Fruit fly (Drosophila melanogaster): ENCODE measurements around the gene CG11294.

Gene CG11294

dm6 chrX:8714064-8715046 lies 20.9 kb upstream of the CG11294 start, which contains the start of the genes CG2004 and CG1785 (continued):
- peak; percentile 87 for TF ChIP-seq Met (GFP tag; optimal IDR thresholded peaks at IDR 0.05)
- TF ChIP-seq acj6 (GFP tag; optimal IDR thresholded peaks at IDR 0.05) = peak; percentile 92
- TF ChIP-seq CG8319 (GFP tag; optimal IDR thresholded peaks at IDR 0.05) = peak; percentile 73
- TF ChIP-seq CG16779 (tag; optimal IDR thresholded peaks at IDR 0.05) = no peak
- TF ChIP-seq Lpt (GFP tag; optimal IDR thresholded peaks at IDR 0.05) = peak; percentile 78
- peak; percentile 82 for TF ChIP-seq CG11762 (GFP tag; optimal IDR thresholded peaks at IDR 0.05; ENCODE audit: insufficient read depth)
- peak; percentile 82 for TF ChIP-seq net (GFP tag; optimal IDR thresholded peaks at IDR 0.05)
- peak; percentile 67 for TF ChIP-seq dac (GFP tag; optimal IDR thresholded peaks at IDR 0.05)
- peak; percentile 84 for TF ChIP-seq Ets96B (tag; optimal IDR thresholded peaks at IDR 0.05)
- peak; percentile 83 for TF ChIP-seq CG34406 (GFP tag; optimal IDR thresholded peaks at IDR 0.05)
- TF ChIP-seq CG15336 (GFP tag; IDR thresholded peaks at IDR 0.05) = peak; percentile 83
- peak; percentile 91 for TF ChIP-seq achi (GFP tag; optimal IDR thresholded peaks at IDR 0.05)
- TF ChIP-seq CG3919 (GFP tag; optimal IDR thresholded peaks at IDR 0.05) = peak; percentile 91
- peak; percentile 90 for TF ChIP-seq Hr39 (GFP tag; optimal IDR thresholded peaks at IDR 0.05)
- TF ChIP-seq Sox15 (GFP tag; optimal IDR thresholded peaks at IDR 0.05) = peak; percentile 84
- TF ChIP-seq topi (GFP tag; optimal IDR thresholded peaks at IDR 0.05) = peak; percentile 89
- peak; percentile 67 to 77 for TF ChIP-seq salr (GFP tag; optimal IDR thresholded peaks at IDR 0.05)
- peak; percentile 84 for TF ChIP-seq Ets21C (GFP tag; optimal IDR thresholded peaks at IDR 0.05)
- peak; percentile 90 for TF ChIP-seq Sox102F (GFP tag; optimal IDR thresholded peaks at IDR 0.05)
- peak; percentile 92 for TF ChIP-seq eg (GFP tag; IDR thresholded peaks at IDR 0.05)
- TF ChIP-seq CG11294 (GFP tag; IDR thresholded peaks at IDR 0.05) = peak; percentile 87
- peak; percentile 63 for TF ChIP-seq Blimp-1 (GFP tag; optimal IDR thresholded peaks at IDR 0.05)
- peak; percentile 79 for TF ChIP-seq CG7368 (GFP tag; optimal IDR thresholded peaks at IDR 0.05)
- TF ChIP-seq CG32006 (GFP tag; optimal IDR thresholded peaks at IDR 0.05) = peak; percentile 85
- TF ChIP-seq Smox (GFP tag; optimal IDR thresholded peaks at IDR 0.05) = peak; percentile 89

DNA sequence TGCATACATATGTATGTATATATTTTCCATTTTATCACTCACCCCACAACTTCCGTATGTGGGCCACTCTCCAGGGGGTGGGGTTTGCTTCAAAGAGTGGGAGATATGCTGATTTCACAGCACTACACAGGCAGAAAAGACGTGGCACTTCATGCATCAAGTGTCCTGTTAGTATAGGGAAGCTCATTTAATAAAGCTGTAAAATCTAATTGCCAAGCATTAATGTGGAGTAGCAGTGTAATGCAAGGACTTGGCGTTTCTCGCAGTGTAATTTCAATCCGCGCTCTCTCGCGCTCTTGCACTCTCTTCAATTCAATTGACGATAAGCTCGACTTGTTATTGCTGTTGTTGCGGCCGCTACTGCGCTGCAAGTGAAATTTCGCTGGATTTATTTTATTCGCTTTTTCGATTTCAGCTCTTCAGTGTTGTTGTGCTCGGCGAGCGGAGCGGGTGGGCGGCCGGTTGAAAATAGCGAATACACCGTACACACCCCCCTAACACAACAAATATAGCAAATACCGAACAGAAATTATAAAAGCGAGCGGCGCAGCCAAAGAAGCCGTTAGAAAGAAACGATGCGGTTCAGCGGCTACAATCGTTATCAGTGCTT lies 15.9 kb upstream of the CG11294 start, which contains the start of gene Hexo2:
Gene Hexo2, plus strand, starts transcription at position 419 of the 610 bp plus-strand sequence.
- TF ChIP-seq CG6808 (GFP tag; optimal IDR thresholded peaks at IDR 0.05) (peak; percentile 86), CG8119 (GFP tag; IDR thresholded peaks at IDR 0.05) (peak; percentile 98), CG8319 (GFP tag; optimal IDR thresholded peaks at IDR 0.05) (peak; percentile 96), dsx (GFP tag; optimal IDR thresholded peaks at IDR 0.05; ENCODE audit: poor library complexity, severe bottlenecking) (peak; percentile 90), CG9139 (GFP tag; optimal IDR thresholded peaks at IDR 0.05) (peak; percentile 89), CG31627 (GFP tag; optimal IDR thresholded peaks at IDR 0.05) (peak; percentile 99), cyc (GFP tag; optimal IDR thresholded peaks at IDR 0.05) (peak; percentile 99), achi (GFP tag; optimal IDR thresholded peaks at IDR 0.05) (peak; percentile 97), CG32006 (GFP tag; optimal IDR thresholded peaks at IDR 0.05) (peak; percentile 99), Hr39 (GFP tag; optimal IDR thresholded peaks at IDR 0.05) (peak; percentile 99), Sox102F (GFP tag; optimal IDR thresholded peaks at IDR 0.05) (peak; percentile 98), topi (GFP tag; optimal IDR thresholded peaks at IDR 0.05) (peak; percentile 99), spab (GFP tag; optimal IDR thresholded peaks at IDR 0.05) (peak; percentile 92), CG34406 (GFP tag; optimal IDR thresholded peaks at IDR 0.05) (peak; percentile 96), CG8632 (GFP tag; optimal IDR thresholded peaks at IDR 0.05) (peak; percentile 96), Sox15 (GFP tag; optimal IDR thresholded peaks at IDR 0.05) (peak; percentile 98), Eip93F (GFP tag; optimal IDR thresholded peaks at IDR 0.05) (peak; percentile 96), CG11294 (GFP tag; IDR thresholded peaks at IDR 0.05) (peak; percentile 97), eg (GFP tag; IDR thresholded peaks at IDR 0.05) (peak; percentile 99), Eip78C (GFP tag) (peak; percentile 99), CG6854 (GFP tag; optimal IDR thresholded peaks at IDR 0.05) (peak; percentile 95), Blimp-1 (GFP tag; optimal IDR thresholded peaks at IDR 0.05) (peak; percentile 93), Smox (GFP tag; optimal IDR thresholded peaks at IDR 0.05) (peak; percentile 98), fkh (GFP tag; optimal IDR thresholded peaks at IDR 0.05) (no peak), lz (GFP tag; optimal IDR thresholded peaks at IDR 0.05) (peak; percentile 99), CG11902 (GFP tag; optimal IDR thresholded peaks at IDR 0.05) (peak; percentile 98), CG10669 (GFP tag; optimal IDR thresholded peaks at IDR 0.05) (peak; percentile 95), CG6163 (GFP tag; IDR thresholded peaks at IDR 0.05) (peak; percentile 99), acj6 (GFP tag; optimal IDR thresholded peaks at IDR 0.05) (peak; percentile 99), CG6276 (GFP tag; optimal IDR thresholded peaks at IDR 0.05) (peak; percentile 97), esn (GFP tag; optimal IDR thresholded peaks at IDR 0.05) (peak; percentile 99), fd85E (GFP tag; optimal IDR thresholded peaks at IDR 0.05) (peak; percentile 95), Eip75B (GFP tag; optimal IDR thresholded peaks at IDR 0.05) (peak; percentile 98)

Data from whole organism, prepupa.